Fruit fly (Drosophila melanogaster): ENCODE measurements around the gene CG10591.
A peak's percentile ranks its signal among the peaks of the same experiment; 100 is the strongest.

The CG10591 gene

DNA sequence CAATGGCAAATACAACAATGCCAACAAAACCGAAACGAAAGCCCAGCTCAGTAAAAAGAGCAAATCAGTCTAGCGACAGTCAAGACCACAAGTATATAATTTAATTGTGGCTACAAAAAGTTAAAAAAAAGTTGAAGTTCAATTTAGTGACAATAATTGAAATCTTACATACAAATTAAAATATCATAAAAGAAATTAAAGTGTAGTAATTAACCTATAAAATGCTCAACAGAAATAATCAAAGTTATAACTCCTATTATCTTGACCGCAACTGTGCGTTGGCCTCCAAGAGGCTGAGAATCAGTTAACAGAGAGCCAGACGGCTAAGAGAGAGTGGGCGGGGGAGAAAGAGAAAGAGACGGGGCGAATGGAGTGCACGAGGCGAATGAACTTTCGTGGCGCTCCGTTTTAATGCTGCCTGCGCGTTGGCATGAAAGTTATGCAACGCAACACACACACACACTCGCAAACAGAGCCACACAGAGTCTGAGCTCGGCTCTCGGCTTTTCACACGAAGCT is 12.3 kb upstream of the CG10591 start (continued):
- TF ChIP-seq sc (optimal IDR thresholded peaks at IDR 0.05) (no peak), sc (GFP tag; optimal IDR thresholded peaks at IDR 0.05) (peak; percentile 70), gcm2 (GFP tag; optimal IDR thresholded peaks at IDR 0.05) (no peak), kah (GFP tag; optimal IDR thresholded peaks at IDR 0.05) (peak; percentile 63), CHES-1-like (GFP tag; optimal IDR thresholded peaks at IDR 0.05) (no peak), HLH3B (GFP tag; IDR thresholded peaks at IDR 0.05) (peak; percentile 83), cg (GFP tag; optimal IDR thresholded peaks at IDR 0.05) (peak; percentile 48), CG6654 (GFP tag; optimal IDR thresholded peaks at IDR 0.05) (peak; percentile 45), salm (tag; optimal IDR thresholded peaks at IDR 0.05) (peak; percentile 85), Dip3 (GFP tag; optimal IDR thresholded peaks at IDR 0.05) (peak; percentile 23), otp (GFP tag; IDR thresholded peaks at IDR 0.05) (0 out of 3 replicates have a peak, but pooled peaks have one; percentile 33), CG6765 (GFP tag; optimal IDR thresholded peaks at IDR 0.05) (no peak), CG34376 (GFP tag; optimal IDR thresholded peaks at IDR 0.05) (no peak), BEAF-32 (GFP tag; optimal IDR thresholded peaks at IDR 0.05) (no peak), CG11247 (GFP tag; IDR thresholded peaks at IDR 0.05) (0 out of 2 replicates have a peak, but pooled peaks have one; percentile 6), fu2 (GFP tag; optimal IDR thresholded peaks at IDR 0.05) (no peak), tio (GFP tag; optimal IDR thresholded peaks at IDR 0.05) (peak; percentile 68), lab (GFP tag; optimal IDR thresholded peaks at IDR 0.05) (peak; percentile 77), Sry-δ (GFP tag; optimal IDR thresholded peaks at IDR 0.05) (peak; percentile 5), CG17568 (GFP tag; optimal IDR thresholded peaks at IDR 0.05) (peak; percentile 73), CG12659 (GFP tag; optimal IDR thresholded peaks at IDR 0.05) (peak; percentile 60), CG12155 (GFP tag; optimal IDR thresholded peaks at IDR 0.05) (peak; percentile 43), hb (GFP tag; IDR thresholded peaks at IDR 0.05; ENCODE audit: partially characterized antibody) (no peak), D19B (GFP tag; optimal IDR thresholded peaks at IDR 0.05) (no peak), klu (GFP tag; IDR thresholded peaks at IDR 0.05) (peak; percentile 48; the same call in 1 of the 2 replicates), zen2 (GFP tag; IDR thresholded peaks at IDR 0.05; ENCODE audit: partially characterized antibody) (no peak), CG6791 (GFP tag; IDR thresholded peaks at IDR 0.05; ENCODE audit: partially characterized antibody) (no peak), CTCF (GFP tag; optimal IDR thresholded peaks at IDR 0.05) (peak; percentile 41), CG2875 (GFP tag; optimal IDR thresholded peaks at IDR 0.05) (peak; percentile 83), Taf1 (GFP tag; IDR thresholded peaks at IDR 0.05) (no peak), CG32532 (GFP tag; IDR thresholded peaks at IDR 0.05) (no peak), CG14014 (GFP tag; IDR thresholded peaks at IDR 0.05) (peak; percentile 35; the same call in 1 of the 2 replicates), stc (GFP tag; IDR thresholded peaks at IDR 0.05) (peak; percentile 89), CG30403 (GFP tag; optimal IDR thresholded peaks at IDR 0.05) (peak; percentile 82), Six4 (GFP tag; optimal IDR thresholded peaks at IDR 0.05) (peak; percentile 78), CG17186 (GFP tag; optimal IDR thresholded peaks at IDR 0.05) (peak; percentile 6), Ada2b (GFP tag; IDR thresholded peaks at IDR 0.05) (peak; percentile 77), gsb (GFP tag; IDR thresholded peaks at IDR 0.05) (no peak; the same call in 1 of the 2 replicates), mam (GFP tag; optimal IDR thresholded peaks at IDR 0.05) (no peak), CG34422 (GFP tag; IDR thresholded peaks at IDR 0.05) (peak; percentile 68; the same call in 2 of the 3 replicates), CG32772 (GFP tag; IDR thresholded peaks at IDR 0.05) (peak; percentile 43; the same call in 1 of the 2 replicates), fd3F (GFP tag; optimal IDR thresholded peaks at IDR 0.05) (peak; percentile 42), bbx (GFP tag; IDR thresholded peaks at IDR 0.05; ENCODE audit: partially characterized antibody) (no peak), CG3407 (GFP tag; optimal IDR thresholded peaks at IDR 0.05) (peak; percentile 81), slbo (GFP tag; IDR thresholded peaks at IDR 0.05) (no peak), phol (tag; optimal IDR thresholded peaks at IDR 0.05) (peak; percentile 90), CG10565 (GFP tag; optimal IDR thresholded peaks at IDR 0.05) (peak; percentile 3), nerfin-1 (tag; optimal IDR thresholded peaks at IDR 0.05) (peak; percentile 88), Atf-2 (GFP tag; optimal IDR thresholded peaks at IDR 0.05) (no peak), cas (GFP tag; IDR thresholded peaks at IDR 0.05) (no peak), corto (GFP tag; optimal IDR thresholded peaks at IDR 0.05) (peak; percentile 64)
